Worm (Caenorhabditis elegans) whole organism, late embryonic: ENCODE data around the gene F52C12.2.

ENCODE experiments used
- C38D4.7 ChIP-seq: fragments of 200-800 bp; sonication (Bioruptor generic); optimal IDR thresholded peaks from 2 replicates; lab custom pipeline; 2018; ENCODE audit warnings: mild to moderate bottlenecking, missing genetic modification characterization, moderate library complexity, missing compliant biosample characterization
- ceh-18 ChIP-seq: sonication (generic microtip); optimal IDR thresholded peaks from 2 replicates; lab custom pipeline; 2016; ENCODE audit warnings: missing genetic modification characterization, missing compliant biosample characterization
- ceh-22 ChIP-seq: sonication (generic microtip); optimal IDR thresholded peaks from 2 replicates; lab custom pipeline; 2017; ENCODE audit warnings: missing biosample characterization, missing genetic modification characterization
- hlh-15 ChIP-seq: sonication (generic microtip); optimal IDR thresholded peaks from 2 replicates; lab custom pipeline; 2016; ENCODE audit warnings: missing genetic modification characterization, missing compliant biosample characterization
- nhr-232 ChIP-seq: sonication (generic microtip); optimal IDR thresholded peaks from 2 replicates; lab custom pipeline; 2016; ENCODE audit warnings: missing genetic modification characterization, missing compliant biosample characterization
- pag-3 ChIP-seq: sonication (generic microtip); optimal IDR thresholded peaks from 2 replicates; lab custom pipeline; 2016; ENCODE audit warnings: missing compliant biosample characterization, missing genetic modification characterization, borderline replicate concordance
- pha-2 ChIP-seq: sonication (generic microtip); optimal IDR thresholded peaks from 2 replicates; lab custom pipeline; 2017; ENCODE audit warnings: mild to moderate bottlenecking, missing genetic modification characterization, missing compliant biosample characterization
- pha-4 ChIP-seq: fragments of 150-350 bp; optimal IDR thresholded peaks from 2 replicates; lab custom pipeline; 2018; ENCODE audit warnings: missing biosample characterization, missing genetic modification reagents, missing genetic modification characterization

DNA sequence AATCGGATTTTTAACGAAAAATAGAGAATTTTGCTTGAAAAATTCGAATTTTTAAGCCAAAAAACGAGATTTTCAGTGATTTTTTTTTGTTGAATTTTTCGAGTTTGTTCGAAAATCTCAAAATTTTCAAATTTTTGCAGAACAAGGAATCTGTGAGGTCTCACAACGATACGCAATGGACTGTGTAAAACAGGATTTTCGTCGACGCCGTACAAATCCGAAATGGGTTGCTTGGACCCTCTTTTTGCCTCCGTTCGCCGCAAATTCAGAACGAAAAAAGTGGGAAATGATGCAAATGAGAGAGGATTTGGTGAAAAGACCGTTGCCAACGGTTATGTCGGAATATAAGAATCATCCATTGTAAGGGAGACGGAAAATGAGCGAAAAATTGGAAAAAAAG lies 48.9 kb downstream of the F52C12.2 start:
- TF ChIP-seq pha-4 (no peak), pha-2 (no peak), pag-3 (tag; lab: Kevin White, UChicago) (no peak), C38D4.7 (GFP tag; lab: Kevin White, UChicago) (no peak), nhr-232 (no peak), ceh-18 (no peak), ceh-22 (tag; lab: Kevin White, UChicago) (no peak), hlh-15 (tag; lab: Kevin White, UChicago) (no peak)
